Worm (Caenorhabditis elegans) whole organism, L4/young adult: ENCODE measurements around the gene C44C1.6.

ENCODE experiments used
- W03F9.2 ChIP-seq: fragments of 150-350 bp; optimal IDR thresholded peaks from 2 replicates; lab custom pipeline; 2014; ENCODE audit warnings: missing biosample characterization, missing genetic modification characterization
- dao-5 ChIP-seq: sonication (generic microtip); optimal IDR thresholded peaks from 2 replicates; lab custom pipeline; 2016; ENCODE audit warnings: missing genotype, missing genetic modification characterization, moderate library complexity, missing compliant biosample characterization
- him-1 ChIP-seq: sonication (generic microtip); optimal IDR thresholded peaks from 2 replicates; lab custom pipeline; 2016; ENCODE audit warnings: missing genotype, missing genetic modification reagents, missing genetic modification characterization, missing compliant biosample characterization

ce11 chrX:954499-955061 lies 15.5 kb downstream of the C44C1.6 start, which contains the start of gene apm-3:
- TF ChIP-seq dao-5 (tag; lab: Kevin White, UChicago) (no peak), W03F9.2 (tag; lab: Kevin White, UChicago) (peak; percentile 2), him-1 (tag; lab: Kevin White, UChicago) (no peak)
